Worm (Caenorhabditis elegans) whole organism, L1 larva: Measurements from ENCODE around the gene EGAP1.1.

Source experiments
- C16A3.4 ChIP-seq: fragments of 150-350 bp; optimal IDR thresholded peaks from 2 replicates; lab custom pipeline; 2014; ENCODE audit warnings: missing biosample characterization, missing genetic modification characterization
- F16B12.6 ChIP-seq: fragments of 150-350 bp; optimal IDR thresholded peaks from 2 replicates; lab custom pipeline; 2014; ENCODE audit warnings: missing biosample characterization, missing genetic modification characterization
- Y116A8C.19 ChIP-seq: sonication (generic microtip); optimal IDR thresholded peaks from 2 replicates; lab custom pipeline; 2016; ENCODE audit warnings: missing compliant biosample characterization, missing genetic modification characterization, borderline replicate concordance
- aha-1 ChIP-seq: fragments of 150-350 bp; optimal IDR thresholded peaks from 2 replicates; lab custom pipeline; 2014; ENCODE audit warnings: missing biosample characterization, missing genetic modification characterization
- alr-1 ChIP-seq: fragments of 200-800 bp; sonication (Bioruptor generic); optimal IDR thresholded peaks from 2 replicates; lab custom pipeline; 2018; ENCODE audit warnings: borderline replicate concordance, mild to moderate bottlenecking, missing genetic modification characterization, missing compliant biosample characterization
- ama-1 ChIP-seq: fragments of 150-350 bp; optimal IDR thresholded peaks from 2 replicates; lab custom pipeline; 2014
- blmp-1 ChIP-seq: fragments of 150-350 bp; optimal IDR thresholded peaks from 2 replicates; lab custom pipeline; 2014; ENCODE audit warnings: missing biosample characterization, missing genetic modification characterization
- ceh-63 ChIP-seq: fragments of 200-800 bp; sonication (Bioruptor generic); optimal IDR thresholded peaks from 2 replicates; lab custom pipeline; 2018; ENCODE audit warnings: mild to moderate bottlenecking, missing genetic modification characterization, missing compliant biosample characterization
- ceh-8 ChIP-seq: fragments of 200-800 bp; sonication (Bioruptor generic); optimal IDR thresholded peaks from 2 replicates; lab custom pipeline; 2018; ENCODE audit warnings: mild to moderate bottlenecking, missing genetic modification characterization, moderate library complexity, missing compliant biosample characterization
- ceh-82 ChIP-seq, 3 experiments: fragments of 150-350 bp in 1 of 3; sonication (generic microtip) in 2 of 3; optimal IDR thresholded peaks; 2 replicates each; lab custom pipeline; 2014 to 2017; ENCODE audit warnings: missing biosample characterization in 3 of 3, missing genetic modification characterization in 3 of 3
- ceh-88 ChIP-seq: fragments of 200-800 bp; sonication (Bioruptor generic); IDR thresholded peaks from 2 replicates; pipeline ENCODE4 v1.3.6; 2022; ENCODE audit warnings: missing genetic modification characterization, missing compliant biosample characterization
- ceh-90 ChIP-seq: sonication (generic microtip); optimal IDR thresholded peaks from 2 replicates; lab custom pipeline; 2016; ENCODE audit warnings: missing genetic modification characterization, missing compliant biosample characterization
- ces-1 ChIP-seq: fragments of 150-350 bp; optimal IDR thresholded peaks from 2 replicates; lab custom pipeline; 2014; ENCODE audit warnings: missing biosample characterization, missing genetic modification reagents, missing genetic modification characterization
- dsc-1 ChIP-seq: sonication (generic microtip); optimal IDR thresholded peaks from 2 replicates; lab custom pipeline; 2016; ENCODE audit warnings: mild to moderate bottlenecking, missing genetic modification characterization, missing compliant biosample characterization
- efl-1 ChIP-seq, 4 experiments: fragments of 150-350 bp; optimal IDR thresholded peaks in 3 of 4; peaks in 1 of 4; 1 replicate in 1 of 4; 2 replicates in 3 of 4; lab custom pipeline; 2014; ENCODE audit warnings: missing biosample characterization in 2 of 4, missing genetic modification characterization in 2 of 4, missing genetic modification reagents in 2 of 4
- efl-3 ChIP-seq: fragments of 200-800 bp; sonication (Bioruptor generic); optimal IDR thresholded peaks from 2 replicates; lab custom pipeline; 2018; ENCODE audit warnings: mild to moderate bottlenecking, missing genetic modification characterization, missing compliant biosample characterization
- egl-27 ChIP-seq, 2 experiments: fragments of 150-350 bp in 1 of 2; sonication (generic microtip); optimal IDR thresholded peaks; 3 replicates each; lab custom pipeline; 2017 to 2018; ENCODE audit warnings: missing biosample characterization in 2 of 2, missing genetic modification characterization in 2 of 2, missing genetic modification reagents in 2 of 2
- elt-3 ChIP-seq, 6 experiments: fragments of 150-350 bp in 1 of 6; sonication (generic microtip); optimal IDR thresholded peaks; 2 replicates each; lab custom pipeline; 2017 to 2018; ENCODE audit warnings: missing biosample characterization in 6 of 6, missing genetic modification characterization in 6 of 6, inconsistent platforms in 1 of 6
- ets-5 ChIP-seq: fragments of 200-800 bp; sonication (Bioruptor generic); IDR thresholded peaks from 2 replicates; pipeline ENCODE4 v1.3.6; 2022; ENCODE audit warnings: missing genetic modification characterization, missing compliant biosample characterization
- fkh-10 ChIP-seq: sonication (generic microtip); optimal IDR thresholded peaks from 2 replicates; lab custom pipeline; 2017; ENCODE audit warnings: missing biosample characterization, missing genetic modification reagents, missing genetic modification characterization
- fkh-4 ChIP-seq: sonication (generic microtip); optimal IDR thresholded peaks from 2 replicates; lab custom pipeline; 2016; ENCODE audit warnings: missing compliant biosample characterization, missing genetic modification characterization, borderline replicate concordance
- grh-1 ChIP-seq: fragments of 200-800 bp; sonication (Bioruptor generic); IDR thresholded peaks from 2 replicates; pipeline ENCODE4 v1.3.6; 2022; ENCODE audit warnings: missing genetic modification reagents, missing genetic modification characterization, missing compliant biosample characterization
- hlh-4 ChIP-seq: sonication (generic microtip); optimal IDR thresholded peaks from 2 replicates; lab custom pipeline; 2016; ENCODE audit warnings: mild to moderate bottlenecking, missing genetic modification characterization, missing compliant biosample characterization
- hpl-2 ChIP-seq: fragments of 150-350 bp; optimal IDR thresholded peaks from 2 replicates; lab custom pipeline; 2014; ENCODE audit warnings: missing biosample characterization, missing genetic modification reagents, missing genetic modification characterization
- irx-1 ChIP-seq: sonication (generic microtip); optimal IDR thresholded peaks from 2 replicates; lab custom pipeline; 2016; ENCODE audit warnings: missing genetic modification characterization, missing compliant biosample characterization
- lin-13 ChIP-seq: fragments of 150-350 bp; optimal IDR thresholded peaks from 2 replicates; lab custom pipeline; 2014; ENCODE audit warnings: missing biosample characterization, missing genetic modification reagents, missing genetic modification characterization
- lin-14 ChIP-seq: fragments of 200-800 bp; sonication (Bioruptor generic); optimal IDR thresholded peaks from 2 replicates; lab custom pipeline; 2018; ENCODE audit warnings: mild to moderate bottlenecking, missing genetic modification characterization, moderate library complexity, missing compliant biosample characterization
- lin-35 ChIP-seq, 2 experiments: fragments of 150-350 bp; optimal IDR thresholded peaks; 2 replicates each; lab custom pipeline; 2014; ENCODE audit warnings: missing biosample characterization in 2 of 2, missing genetic modification characterization in 2 of 2, missing genetic modification reagents in 2 of 2
- lsy-2 ChIP-seq, 2 experiments: fragments of 150-350 bp; optimal IDR thresholded peaks; 2 replicates each; lab custom pipeline; 2014; ENCODE audit warnings: missing biosample characterization in 2 of 2, missing genetic modification characterization in 2 of 2
- mab-9 ChIP-seq: fragments of 200-800 bp; sonication (Bioruptor generic); IDR thresholded peaks from 2 replicates; pipeline ENCODE4 v1.3.6; 2022; ENCODE audit warnings: missing genetic modification reagents, missing genetic modification characterization, missing compliant biosample characterization
- mef-2 ChIP-seq: fragments of 150-350 bp; optimal IDR thresholded peaks from 2 replicates; lab custom pipeline; 2014; ENCODE audit warnings: missing biosample characterization, missing genetic modification characterization
- nhr-12 ChIP-seq: sonication (generic microtip); optimal IDR thresholded peaks from 2 replicates; lab custom pipeline; 2017; ENCODE audit warnings: missing biosample characterization, missing genetic modification characterization
- nhr-19 ChIP-seq: fragments of 200-800 bp; sonication (Bioruptor generic); conservative IDR thresholded peaks from 2 replicates; pipeline ENCODE4 v1.3.6; 2022; ENCODE audit warnings: missing genetic modification characterization, missing compliant biosample characterization
- nhr-20 ChIP-seq: sonication (generic microtip); optimal IDR thresholded peaks from 2 replicates; lab custom pipeline; 2016; ENCODE audit warnings: mild to moderate bottlenecking, missing genetic modification characterization, missing compliant biosample characterization
- nhr-237 ChIP-seq: fragments of 150-350 bp; optimal IDR thresholded peaks from 2 replicates; lab custom pipeline; 2014; ENCODE audit warnings: missing biosample characterization, missing genetic modification characterization
- nhr-71 ChIP-seq: sonication (generic microtip); optimal IDR thresholded peaks from 2 replicates; lab custom pipeline; 2016; ENCODE audit warnings: mild to moderate bottlenecking, missing genetic modification characterization, moderate library complexity, missing compliant biosample characterization
- nhr-85 ChIP-seq: sonication (generic microtip); peaks from one replicate; lab custom pipeline; 2016; ENCODE audit warnings: missing genetic modification characterization, inconsistent platforms, missing compliant biosample characterization
- nhr-90 ChIP-seq: sonication (generic microtip); optimal IDR thresholded peaks from 2 replicates; lab custom pipeline; 2016; ENCODE audit warnings: mild to moderate bottlenecking, missing genetic modification characterization, missing compliant biosample characterization; ENCODE audit not compliant: poor library complexity
- rnt-1 ChIP-seq: sonication (generic microtip); optimal IDR thresholded peaks from 2 replicates; lab custom pipeline; 2016; ENCODE audit warnings: mild to moderate bottlenecking, missing genetic modification characterization, moderate library complexity, missing compliant biosample characterization
- snpc-4 ChIP-seq: fragments of 150-350 bp; optimal IDR thresholded peaks from 2 replicates; lab custom pipeline; 2014; ENCODE audit warnings: missing biosample characterization, missing genetic modification characterization
- sox-4 ChIP-seq: sonication (generic microtip); optimal IDR thresholded peaks from 2 replicates; lab custom pipeline; 2016; ENCODE audit warnings: missing genetic modification characterization, missing compliant biosample characterization
- sup-37 ChIP-seq: fragments of 200-800 bp; sonication (Bioruptor generic); optimal IDR thresholded peaks from 2 replicates; lab custom pipeline; 2018; ENCODE audit warnings: mild to moderate bottlenecking, missing genetic modification characterization, missing compliant biosample characterization
- tbx-2 ChIP-seq: sonication (generic microtip); optimal IDR thresholded peaks from 2 replicates; lab custom pipeline; 2016; ENCODE audit warnings: missing genetic modification characterization, missing compliant biosample characterization
- unc-130 ChIP-seq: fragments of 150-350 bp; optimal IDR thresholded peaks from 2 replicates; lab custom pipeline; 2017; ENCODE audit warnings: missing biosample characterization, missing genetic modification characterization, inconsistent platforms
- unc-62 ChIP-seq: fragments of 150-350 bp; optimal IDR thresholded peaks from 2 replicates; lab custom pipeline; 2014; ENCODE audit warnings: missing biosample characterization, missing genetic modification reagents, missing genetic modification characterization
- unc-98 ChIP-seq: fragments of 200-800 bp; sonication (Bioruptor generic); IDR thresholded peaks from 2 replicates; pipeline ENCODE4 v1.3.6; 2022; ENCODE audit warnings: missing genetic modification characterization, missing compliant biosample characterization
- vab-15 ChIP-seq: sonication (generic microtip); optimal IDR thresholded peaks from 2 replicates; lab custom pipeline; 2017; ENCODE audit warnings: missing genotype, mild to moderate bottlenecking, missing genetic modification characterization, missing compliant biosample characterization
- zag-1 ChIP-seq: fragments of 150-350 bp; optimal IDR thresholded peaks from 2 replicates; lab custom pipeline; 2014; ENCODE audit warnings: missing biosample characterization, missing genetic modification characterization

Gene EGAP1.1

DNA sequence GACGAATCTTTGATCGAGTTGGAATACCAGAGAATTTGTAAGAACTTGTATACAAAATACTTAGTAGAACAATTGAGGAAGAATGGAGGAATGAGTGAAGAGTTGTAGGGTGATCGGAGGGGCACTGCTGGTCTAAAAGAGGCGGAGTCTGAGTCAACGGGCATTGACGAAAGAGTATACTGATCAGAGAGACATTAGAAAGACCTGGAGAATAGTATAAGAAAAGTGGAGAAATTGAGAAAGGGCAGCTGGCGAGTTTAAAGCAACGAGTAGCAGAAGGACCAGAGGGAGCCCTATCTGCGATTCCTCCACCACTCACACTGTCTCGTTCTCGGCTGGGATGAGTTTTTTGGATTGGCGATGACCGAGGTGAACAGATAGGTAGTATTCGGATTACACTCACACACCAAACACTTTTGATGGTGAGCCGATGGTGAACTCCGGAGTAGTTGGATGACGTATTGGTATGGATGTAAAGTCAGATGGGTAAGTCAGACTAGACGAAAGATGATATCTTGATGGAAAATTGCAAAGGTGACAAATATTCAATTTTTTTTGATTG lies 5.5 kb downstream of the EGAP1.1 start, which contains the start of gene EGAP1.5 (continued):
- TF ChIP-seq C16A3.4 (tag; lab: Kevin White, UChicago) (no peak), lin-35 (GFP tag; optimal IDR thresholded peaks at IDR 0.05; lab: Kevin White, UChicago) (no peak)

- TF ChIP-seq mef-2 (tag; lab: Kevin White, UChicago) (peak; percentile 4), nhr-71 (peak; percentile 62), nhr-85 (tag; lab: Kevin White, UChicago) (peak; percentile 26), lin-14 (GFP tag; lab: Kevin White, UChicago) (peak; percentile 57), lsy-2 (tag; optimal IDR thresholded peaks at IDR 0.05; lab: Kevin White, UChicago) (peak in 1 of 2 experiments; percentile 34), nhr-19 (peak; percentile 27), rnt-1 (tag; lab: Kevin White, UChicago) (peak; percentile 50), unc-62 (GFP tag; lab: Kevin White, UChicago) (no peak), ceh-82 (tag; optimal IDR thresholded peaks at IDR 0.05; lab: Kevin White, UChicago) (no peak), sox-4 (no peak), dsc-1 (tag; lab: Kevin White, UChicago) (peak; percentile 49), snpc-4 (tag; lab: Kevin White, UChicago) (no peak), nhr-20 (tag; lab: Kevin White, UChicago) (peak; percentile 49)
Observed at ce11 chrIII:5930659-5931058, 6.4 kb downstream of the EGAP1.1 start.

- no peak for TF ChIP-seq efl-3 (GFP tag; lab: Kevin White, UChicago)
- TF ChIP-seq nhr-237 (tag; lab: Kevin White, UChicago), result no peak
- no peak for TF ChIP-seq ceh-8 (GFP tag; lab: Kevin White, UChicago)
- peak; percentile 8 for TF ChIP-seq lin-13 (GFP tag; lab: Kevin White, UChicago)
- no peak for TF ChIP-seq nhr-12 (tag; lab: Kevin White, UChicago)
- no peak for TF ChIP-seq Y116A8C.19 (tag; lab: Kevin White, UChicago)
- no peak for TF ChIP-seq hpl-2 (GFP tag; lab: Kevin White, UChicago)
- no peak for TF ChIP-seq ama-1 (lab: Kevin White, UChicago)
- no peak for TF ChIP-seq hlh-4 (tag; lab: Kevin White, UChicago)
- TF ChIP-seq nhr-90, result peak; percentile 31
- TF ChIP-seq fkh-10, result no peak
- no peak for TF ChIP-seq mab-9 (GFP tag; lab: Robert Waterston, UW)
- no peak for TF ChIP-seq ceh-88 (GFP tag; lab: Robert Waterston, UW)
- no peak for TF ChIP-seq aha-1 (tag; lab: Kevin White, UChicago)
- TF ChIP-seq blmp-1 (tag; lab: Kevin White, UChicago), result peak; percentile 51
- peak; percentile 60 for TF ChIP-seq dsc-1 (tag; lab: Kevin White, UChicago)
- no peak for TF ChIP-seq zag-1
- no peak for TF ChIP-seq grh-1 (GFP tag; lab: Robert Waterston, UW)
- TF ChIP-seq fkh-4 (tag; lab: Kevin White, UChicago), result no peak
- no peak for TF ChIP-seq ceh-90 (tag; lab: Kevin White, UChicago)
- TF ChIP-seq tbx-2 (tag; lab: Kevin White, UChicago), result peak; percentile 38
- TF ChIP-seq nhr-85 (tag; lab: Kevin White, UChicago), result no peak
- TF ChIP-seq unc-98 (GFP tag; lab: Robert Waterston, UW), result no peak
- TF ChIP-seq efl-1 (optimal IDR thresholded peaks at IDR 0.05; lab: Kevin White, UChicago), result peak; percentile 70 to 79
- TF ChIP-seq efl-1 (GFP tag; optimal IDR thresholded peaks at IDR 0.05 in 1 of 2; lab: Kevin White, UChicago), result peak; percentile 66 to 92
- TF ChIP-seq snpc-4 (tag; lab: Kevin White, UChicago), result no peak
- peak in 2 of 3 experiments; percentile 37 to 49 for TF ChIP-seq ceh-82 (tag; optimal IDR thresholded peaks at IDR 0.05; lab: Kevin White, UChicago)
- peak; percentile 45 for TF ChIP-seq F16B12.6 (tag; lab: Kevin White, UChicago)
- no peak for TF ChIP-seq ets-5 (GFP tag; lab: Robert Waterston, UW)
- TF ChIP-seq ces-1, result no peak
- TF ChIP-seq egl-27 (tag; optimal IDR thresholded peaks at IDR 0.05; lab: Kevin White, UChicago), result no peak
- TF ChIP-seq alr-1 (tag; lab: Kevin White, UChicago), result no peak
- TF ChIP-seq unc-130 (tag; lab: Kevin White, UChicago), result no peak
- peak in 2 of 6 experiments; percentile 18 to 36 for TF ChIP-seq elt-3 (tag; optimal IDR thresholded peaks at IDR 0.05; lab: Kevin White, UChicago)
- TF ChIP-seq ceh-63, result no peak
- no peak for TF ChIP-seq irx-1 (tag; lab: Kevin White, UChicago)
- TF ChIP-seq sup-37 (GFP tag; lab: Kevin White, UChicago), result no peak
- TF ChIP-seq vab-15, result no peak
Observed at ce11 chrIII:5925724-5926123, 11.3 kb downstream of the EGAP1.1 start, which contains the start of the genes dnc-2 and bcl-7. dnc-2 (minus strand) TSS chrIII:5925756. bcl-7 (plus strand) TSS chrIII:5926086.
